Fruit fly (Drosophila melanogaster): ENCODE data around the gene unc.
A peak's percentile ranks its signal among the peaks of the same experiment; 100 is the strongest.

The unc gene

DNA sequence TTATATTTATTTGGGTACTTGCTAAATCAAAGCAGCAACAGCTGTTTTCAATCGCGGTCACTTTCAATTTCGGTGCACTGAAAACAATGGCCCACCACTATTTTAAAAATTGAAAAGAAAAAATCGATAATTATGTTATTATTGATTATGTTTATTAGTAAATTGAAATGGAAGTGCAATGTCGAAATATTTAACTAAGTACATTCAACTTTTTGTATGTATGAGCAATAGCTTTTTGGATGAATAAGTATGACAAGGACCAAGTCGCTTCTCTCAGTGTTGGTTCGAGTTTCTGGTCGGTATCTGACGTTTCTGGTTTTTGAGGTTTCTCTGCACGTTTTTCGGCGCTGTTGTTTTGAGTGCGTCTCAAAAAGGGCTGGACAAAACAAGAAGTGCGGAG lies 7.5 kb upstream of the unc start (continued):
- peak; percentile 75 for TF ChIP-seq tio (GFP tag; optimal IDR thresholded peaks at IDR 0.05)
- TF ChIP-seq dmrt99B (tag; optimal IDR thresholded peaks at IDR 0.05): peak; percentile 79
- peak; percentile 18 for TF ChIP-seq Spps (tag; optimal IDR thresholded peaks at IDR 0.05)
- peak; percentile 66 for TF ChIP-seq CG3281 (GFP tag; optimal IDR thresholded peaks at IDR 0.05)
- TF ChIP-seq bigmax (GFP tag; optimal IDR thresholded peaks at IDR 0.05): no peak
- no peak for TF ChIP-seq CHES-1-like (GFP tag; optimal IDR thresholded peaks at IDR 0.05)
- TF ChIP-seq Awh (GFP tag; IDR thresholded peaks at IDR 0.05): no peak
- TF ChIP-seq dysf (GFP tag; IDR thresholded peaks at IDR 0.05): peak; percentile 77
- TF ChIP-seq CG15601 (tag; optimal IDR thresholded peaks at IDR 0.05): peak; percentile 90
- TF ChIP-seq Dbx (GFP tag; IDR thresholded peaks at IDR 0.05): peak; percentile 52; the same call in 1 of the 3 replicates
- peak; percentile 40; the same call in 1 of the 2 replicates for TF ChIP-seq ssp (GFP tag; IDR thresholded peaks at IDR 0.05)
- no peak for TF ChIP-seq CG9797 (GFP tag; optimal IDR thresholded peaks at IDR 0.05)
- peak; percentile 51; the same call in 1 of the 3 replicates for TF ChIP-seq gce (GFP tag; IDR thresholded peaks at IDR 0.05)
- no peak for TF ChIP-seq Kr (GFP tag; optimal IDR thresholded peaks at IDR 0.05)
- TF ChIP-seq Bgb (GFP tag; IDR thresholded peaks at IDR 0.05; ENCODE audit: partially characterized antibody): no peak
- no peak for TF ChIP-seq Adf1 (GFP tag; IDR thresholded peaks at IDR 0.05)
- no peak for TF ChIP-seq CG13287 (GFP tag; IDR thresholded peaks at IDR 0.05; ENCODE audit: partially characterized antibody)
- peak; percentile 28 for TF ChIP-seq CG1647 (GFP tag; optimal IDR thresholded peaks at IDR 0.05)
- no peak for TF ChIP-seq jigr1 (GFP tag; IDR thresholded peaks at IDR 0.05)
- TF ChIP-seq eve (GFP tag; optimal IDR thresholded peaks at IDR 0.05): peak in 1 of 2 experiments; percentile 83
- peak; percentile 68 for TF ChIP-seq ttk (GFP tag; IDR thresholded peaks at IDR 0.05)
- peak; percentile 32 for TF ChIP-seq CG8359 (GFP tag; optimal IDR thresholded peaks at IDR 0.05; ENCODE audit: borderline replicate concordance)
- TF ChIP-seq Sry-β (GFP tag; optimal IDR thresholded peaks at IDR 0.05): no peak
- 0 out of 2 replicates have a peak, but pooled peaks have one; percentile 46 for TF ChIP-seq ap (GFP tag; IDR thresholded peaks at IDR 0.05)
- peak; percentile 56 for TF ChIP-seq bab2 (GFP tag; optimal IDR thresholded peaks at IDR 0.05)
- peak; percentile 70 for TF ChIP-seq NfI (GFP tag; optimal IDR thresholded peaks at IDR 0.05)
- no peak for TF ChIP-seq sqz (GFP tag; optimal IDR thresholded peaks at IDR 0.05)
- no peak for TF ChIP-seq mld (GFP tag; IDR thresholded peaks at IDR 0.05; ENCODE audit: partially characterized antibody)
- no peak for TF ChIP-seq tx (GFP tag; optimal IDR thresholded peaks at IDR 0.05)
- peak; percentile 44 for TF ChIP-seq ems (GFP tag; optimal IDR thresholded peaks at IDR 0.05)
- TF ChIP-seq stc (GFP tag; IDR thresholded peaks at IDR 0.05): no peak
- peak; percentile 51 for TF ChIP-seq trem (tag; optimal IDR thresholded peaks at IDR 0.05)
- no peak for TF ChIP-seq BEAF-32 (GFP tag; optimal IDR thresholded peaks at IDR 0.05)
- TF ChIP-seq B-H2 (GFP tag; optimal IDR thresholded peaks at IDR 0.05): no peak
- TF ChIP-seq Sox102F (GFP tag; optimal IDR thresholded peaks at IDR 0.05): peak; percentile 86
- no peak; the same call in 1 of the 2 replicates for TF ChIP-seq MBD-R2 (GFP tag; IDR thresholded peaks at IDR 0.05)
- peak; percentile 72 for TF ChIP-seq CG7556 (GFP tag; optimal IDR thresholded peaks at IDR 0.05)
- TF ChIP-seq D19B (GFP tag; optimal IDR thresholded peaks at IDR 0.05): peak; percentile 45
- TF ChIP-seq ftz-f1 (GFP tag; optimal IDR thresholded peaks at IDR 0.05): no peak
- TF ChIP-seq CG7786 (GFP tag; optimal IDR thresholded peaks at IDR 0.05): peak; percentile 18
- no peak for TF ChIP-seq ato (GFP tag; IDR thresholded peaks at IDR 0.05; ENCODE audit: partially characterized antibody)
- peak; percentile 64 for TF ChIP-seq CG9932 (GFP tag; IDR thresholded peaks at IDR 0.05)
- TF ChIP-seq HHEX (GFP tag; optimal IDR thresholded peaks at IDR 0.05): peak; percentile 54
- TF ChIP-seq pnt (GFP tag; optimal IDR thresholded peaks at IDR 0.05): peak; percentile 58
- peak; percentile 12 for TF ChIP-seq Side (GFP tag; optimal IDR thresholded peaks at IDR 0.05)
- TF ChIP-seq croc (GFP tag; conservative IDR thresholded peaks at IDR 0.05): no peak; the same call in 2 of the 3 replicates
- peak; percentile 14 for TF ChIP-seq CG18764 (GFP tag; optimal IDR thresholded peaks at IDR 0.05)
- peak; percentile 77 for TF ChIP-seq row (GFP tag; IDR thresholded peaks at IDR 0.05)
- TF ChIP-seq Usf (GFP tag; optimal IDR thresholded peaks at IDR 0.05): no peak
- TF ChIP-seq zen2 (GFP tag; IDR thresholded peaks at IDR 0.05; ENCODE audit: partially characterized antibody): no peak
- no peak for TF ChIP-seq hth (optimal IDR thresholded peaks at IDR 0.05)

All from whole organism, embryonic.